Worm (Caenorhabditis elegans) whole organism, L2 larva: ENCODE measurements around the gene C39F7.5.

Experiments
- C34F6.9 ChIP-seq: fragments of 150-350 bp; optimal IDR thresholded peaks from 2 replicates; lab custom pipeline; 2014; ENCODE audit warnings: missing biosample characterization, missing genetic modification characterization
- F13H6.1 ChIP-seq: sonication (generic microtip); optimal IDR thresholded peaks from 2 replicates; lab custom pipeline; 2016; ENCODE audit warnings: missing genetic modification characterization, missing compliant biosample characterization
- R02D3.7 ChIP-seq: fragments of 150-350 bp; optimal IDR thresholded peaks from 2 replicates; lab custom pipeline; 2014; ENCODE audit warnings: missing biosample characterization, missing genetic modification characterization
- Y55F3AM.14 ChIP-seq: fragments of 200-800 bp; sonication (Bioruptor generic); optimal IDR thresholded peaks from 2 replicates; lab custom pipeline; 2018; ENCODE audit warnings: mild to moderate bottlenecking, missing genetic modification characterization, missing compliant biosample characterization
- ZK546.5 ChIP-seq: sonication (generic microtip); optimal IDR thresholded peaks from 2 replicates; lab custom pipeline; 2017; ENCODE audit warnings: missing biosample characterization, missing genetic modification characterization
- alr-1 ChIP-seq: fragments of 150-350 bp; optimal IDR thresholded peaks from 2 replicates; lab custom pipeline; 2014; ENCODE audit warnings: missing biosample characterization, missing genetic modification characterization
- aly-2 ChIP-seq: fragments of 150-350 bp; optimal IDR thresholded peaks from 2 replicates; lab custom pipeline; 2014; ENCODE audit warnings: missing biosample characterization, missing genetic modification characterization
- ama-1 ChIP-seq: fragments of 150-350 bp; optimal IDR thresholded peaks from 2 replicates; lab custom pipeline; 2018; ENCODE audit warnings: inconsistent platforms
- blmp-1 ChIP-seq: sonication (generic microtip); optimal IDR thresholded peaks from 2 replicates; lab custom pipeline; 2017; ENCODE audit warnings: missing genetic modification characterization, mild to moderate bottlenecking, missing compliant biosample characterization, antibody characterized with exemption, moderate library complexity; ENCODE audit not compliant: insufficient read depth
- ceh-16 ChIP-seq: fragments of 150-350 bp; optimal IDR thresholded peaks from 2 replicates; lab custom pipeline; 2014; ENCODE audit warnings: missing biosample characterization, missing genetic modification characterization
- ceh-82 ChIP-seq: fragments of 150-350 bp; optimal IDR thresholded peaks from 2 replicates; lab custom pipeline; 2014; ENCODE audit warnings: missing biosample characterization, missing genetic modification characterization
- crh-2 ChIP-seq: sonication (generic microtip); optimal IDR thresholded peaks from 2 replicates; lab custom pipeline; 2017; ENCODE audit warnings: missing biosample characterization, missing genetic modification characterization
- dmd-4 ChIP-seq: sonication (generic microtip); optimal IDR thresholded peaks from 2 replicates; lab custom pipeline; 2017; ENCODE audit warnings: missing biosample characterization, missing genetic modification characterization
- egl-27 ChIP-seq: sonication (generic microtip); optimal IDR thresholded peaks from 3 replicates; lab custom pipeline; 2017; ENCODE audit warnings: missing biosample characterization, missing genetic modification reagents, missing genetic modification characterization
- elt-1 ChIP-seq: fragments of 150-350 bp; optimal IDR thresholded peaks from 2 replicates; lab custom pipeline; 2014; ENCODE audit warnings: missing biosample characterization, missing genetic modification characterization
- elt-3 ChIP-seq: sonication (generic microtip); optimal IDR thresholded peaks from 2 replicates; lab custom pipeline; 2017; ENCODE audit warnings: missing biosample characterization, missing genetic modification characterization
- fos-1 ChIP-seq: fragments of 150-350 bp; optimal IDR thresholded peaks from 2 replicates; lab custom pipeline; 2014; ENCODE audit warnings: missing biosample characterization, missing genetic modification characterization
- gmeb-1 ChIP-seq: fragments of 150-350 bp; optimal IDR thresholded peaks from 2 replicates; lab custom pipeline; 2014; ENCODE audit warnings: missing biosample characterization, missing genetic modification characterization
- lin-11 ChIP-seq: fragments of 150-350 bp; sonication (generic microtip); optimal IDR thresholded peaks from 2 replicates; lab custom pipeline; 2014; ENCODE audit warnings: missing biosample characterization, missing genetic modification characterization, inconsistent platforms, mixed read lengths
- lin-13 ChIP-seq: fragments of 150-350 bp; optimal IDR thresholded peaks from 2 replicates; lab custom pipeline; 2014; ENCODE audit warnings: missing biosample characterization, missing genetic modification reagents, missing genetic modification characterization
- lin-39 ChIP-seq: fragments of 150-350 bp; optimal IDR thresholded peaks from 2 replicates; lab custom pipeline; 2014; ENCODE audit warnings: missing biosample characterization, missing genetic modification reagents, missing genetic modification characterization
- lsy-2 ChIP-seq, 2 experiments: fragments of 150-350 bp in 1 of 2; sonication (generic microtip) in 1 of 2; optimal IDR thresholded peaks; 2 replicates each; lab custom pipeline; 2014 to 2017; ENCODE audit warnings: missing biosample characterization in 2 of 2, missing genetic modification characterization in 2 of 2
- mab-5 ChIP-seq: fragments of 150-350 bp; optimal IDR thresholded peaks from 2 replicates; lab custom pipeline; 2014; ENCODE audit warnings: missing biosample characterization, missing genetic modification characterization
- mbf-1 ChIP-seq: sonication (generic microtip); optimal IDR thresholded peaks from 2 replicates; lab custom pipeline; 2017; ENCODE audit warnings: missing biosample characterization, missing genetic modification characterization
- mdl-1 ChIP-seq, 2 experiments: fragments of 150-350 bp in 1 of 2; sonication (generic microtip) in 1 of 2; optimal IDR thresholded peaks; 2 replicates each; lab custom pipeline; 2017; ENCODE audit warnings: missing biosample characterization in 2 of 2, missing genetic modification characterization in 2 of 2
- nhr-10 ChIP-seq: sonication (generic microtip); optimal IDR thresholded peaks from 2 replicates; lab custom pipeline; 2017; ENCODE audit warnings: missing biosample characterization, missing genetic modification characterization
- nhr-11 ChIP-seq: fragments of 150-350 bp; optimal IDR thresholded peaks from 2 replicates; lab custom pipeline; 2014; ENCODE audit warnings: missing biosample characterization, missing genetic modification characterization
- nhr-12 ChIP-seq: fragments of 150-350 bp; optimal IDR thresholded peaks from 2 replicates; lab custom pipeline; 2014; ENCODE audit warnings: missing biosample characterization, missing genetic modification characterization
- nhr-129 ChIP-seq: fragments of 150-350 bp; optimal IDR thresholded peaks from 2 replicates; lab custom pipeline; 2014; ENCODE audit warnings: missing biosample characterization, missing genetic modification characterization
- nhr-21 ChIP-seq: fragments of 150-350 bp; optimal IDR thresholded peaks from 2 replicates; lab custom pipeline; 2014; ENCODE audit warnings: missing biosample characterization, missing genetic modification characterization
- nhr-23 ChIP-seq: fragments of 150-350 bp; optimal IDR thresholded peaks from 2 replicates; lab custom pipeline; 2014; ENCODE audit warnings: missing biosample characterization, missing genetic modification reagents, missing genetic modification characterization
- nhr-237 ChIP-seq: fragments of 150-350 bp; optimal IDR thresholded peaks from 2 replicates; lab custom pipeline; 2014; ENCODE audit warnings: missing biosample characterization, missing genetic modification characterization
- nhr-25 ChIP-seq: fragments of 150-350 bp; sonication (generic microtip); optimal IDR thresholded peaks from 3 replicates; lab custom pipeline; 2014; ENCODE audit warnings: missing biosample characterization, missing genetic modification characterization
- nhr-6 ChIP-seq: fragments of 150-350 bp; optimal IDR thresholded peaks from 2 replicates; lab custom pipeline; 2014; ENCODE audit warnings: missing biosample characterization, missing genetic modification characterization
- nhr-77 ChIP-seq: fragments of 150-350 bp; optimal IDR thresholded peaks from 2 replicates; lab custom pipeline; 2014; ENCODE audit warnings: missing biosample characterization, missing genetic modification characterization
- peb-1 ChIP-seq: fragments of 150-350 bp; optimal IDR thresholded peaks from 2 replicates; lab custom pipeline; 2014; ENCODE audit warnings: missing biosample characterization, missing genetic modification characterization
- sem-4 ChIP-seq: fragments of 150-350 bp; optimal IDR thresholded peaks from 2 replicates; lab custom pipeline; 2014; ENCODE audit warnings: missing biosample characterization, missing genetic modification reagents, missing genetic modification characterization
- skn-1 ChIP-seq: sonication (generic microtip); optimal IDR thresholded peaks from 2 replicates; lab custom pipeline; 2017; ENCODE audit warnings: missing biosample characterization, missing genetic modification characterization
- sma-3 ChIP-seq: sonication (generic microtip); optimal IDR thresholded peaks from 2 replicates; lab custom pipeline; 2016; ENCODE audit warnings: missing genetic modification reagents, missing genetic modification characterization, missing compliant biosample characterization
- sma-9 ChIP-seq, 2 experiments: fragments of 150-350 bp in 1 of 2; sonication (generic microtip) in 1 of 2; optimal IDR thresholded peaks; 2 replicates each; lab custom pipeline; 2014 to 2016; ENCODE audit warnings: missing genetic modification characterization in 2 of 2, mild to moderate bottlenecking in 1 of 2, missing biosample characterization in 1 of 2, missing compliant biosample characterization in 1 of 2, missing genetic modification reagents in 1 of 2, moderate library complexity in 1 of 2
- snpc-4 ChIP-seq: fragments of 150-350 bp; optimal IDR thresholded peaks from 2 replicates; lab custom pipeline; 2014; ENCODE audit warnings: missing biosample characterization, missing genetic modification characterization
- unc-39 ChIP-seq: fragments of 150-350 bp; optimal IDR thresholded peaks from 2 replicates; lab custom pipeline; 2014; ENCODE audit warnings: missing biosample characterization, missing genetic modification characterization
- unc-55 ChIP-seq: fragments of 150-350 bp; sonication (generic microtip); optimal IDR thresholded peaks from 3 replicates; lab custom pipeline; 2014; ENCODE audit warnings: missing biosample characterization, missing genetic modification reagents, missing genetic modification characterization
- unc-62 ChIP-seq: fragments of 150-350 bp; optimal IDR thresholded peaks from 2 replicates; lab custom pipeline; 2014; ENCODE audit warnings: missing biosample characterization, missing genetic modification reagents, missing genetic modification characterization
- zag-1 ChIP-seq: fragments of 150-350 bp; optimal IDR thresholded peaks from 2 replicates; lab custom pipeline; 2014; ENCODE audit warnings: missing biosample characterization, missing genetic modification characterization
- ztf-1 ChIP-seq: fragments of 200-800 bp; sonication (Bioruptor generic); conservative IDR thresholded peaks from 2 replicates; pipeline ENCODE4 v1.3.6; 2022; ENCODE audit warnings: missing genetic modification characterization, missing compliant biosample characterization
- ztf-11 ChIP-seq: sonication (generic microtip); optimal IDR thresholded peaks from 2 replicates; lab custom pipeline; 2017; ENCODE audit warnings: missing biosample characterization, missing genetic modification characterization
- ztf-4 ChIP-seq: fragments of 150-350 bp; optimal IDR thresholded peaks from 2 replicates; lab custom pipeline; 2014; ENCODE audit warnings: missing biosample characterization, missing genetic modification characterization

Gene C39F7.5

ce11 chrV:1263939-1264823 is at the start of gene C39F7.5, which contains the start of gene rab-1:
Gene C39F7.5 (plus strand): TSS chrV:1264773.
Gene rab-1 (minus strand): TSS chrV:1263989.
- TF ChIP-seq blmp-1 (tag; lab: Kevin White, UChicago) (no peak), mdl-1 (tag; optimal IDR thresholded peaks at IDR 0.05; lab: Kevin White, UChicago) (no peak), sem-4 (tag; lab: Kevin White, UChicago) (peak; percentile 36), mab-5 (no peak), gmeb-1 (tag; lab: Kevin White, UChicago) (peak; percentile 50), nhr-129 (tag; lab: Kevin White, UChicago) (peak; percentile 31), sma-9 (GFP tag; optimal IDR thresholded peaks at IDR 0.05; lab: Kevin White, UChicago) (peak; percentile 18), sma-9 (tag; optimal IDR thresholded peaks at IDR 0.05; lab: Kevin White, UChicago) (no peak), ztf-4 (tag; lab: Kevin White, UChicago) (no peak), skn-1 (tag; lab: Kevin White, UChicago) (no peak), nhr-11 (no peak), nhr-25 (tag; lab: Kevin White, UChicago) (peak; percentile 27), nhr-77 (tag; lab: Kevin White, UChicago) (no peak), aly-2 (no peak), lsy-2 (tag; optimal IDR thresholded peaks at IDR 0.05; lab: Kevin White, UChicago) (peak in 1 of 2 experiments; percentile 65), nhr-10 (tag; lab: Kevin White, UChicago) (no peak), nhr-12 (tag; lab: Kevin White, UChicago) (no peak), unc-39 (tag; lab: Kevin White, UChicago) (no peak), unc-55 (GFP tag; lab: Kevin White, UChicago) (peak; percentile 75), elt-3 (tag; lab: Kevin White, UChicago) (no peak), ZK546.5 (tag; lab: Kevin White, UChicago) (no peak), C34F6.9 (tag; lab: Kevin White, UChicago) (peak; percentile 83), dmd-4 (no peak), ceh-16 (tag; lab: Kevin White, UChicago) (no peak), F13H6.1 (tag; lab: Kevin White, UChicago) (peak; percentile 4), nhr-6 (no peak), lin-39 (tag; lab: Kevin White, UChicago) (no peak), nhr-21 (no peak), mbf-1 (tag; lab: Kevin White, UChicago) (no peak), lin-13 (GFP tag; lab: Kevin White, UChicago) (peak; percentile 64), nhr-237 (tag; lab: Kevin White, UChicago) (no peak), snpc-4 (tag; lab: Kevin White, UChicago) (peak; percentile 18), unc-62 (GFP tag; lab: Kevin White, UChicago) (no peak), ceh-82 (tag; lab: Kevin White, UChicago) (no peak), alr-1 (tag; lab: Kevin White, UChicago) (no peak), peb-1 (tag; lab: Kevin White, UChicago) (no peak), fos-1 (peak; percentile 57), ztf-1 (GFP tag; lab: Robert Waterston, UW) (no peak), crh-2 (tag; lab: Kevin White, UChicago) (peak; percentile 98), zag-1 (tag; lab: Kevin White, UChicago) (no peak), ztf-11 (no peak), Y55F3AM.14 (GFP tag; lab: Kevin White, UChicago) (no peak), elt-1 (tag; lab: Kevin White, UChicago) (no peak), ama-1 (peak; percentile 1), egl-27 (tag; lab: Kevin White, UChicago) (no peak), lin-11 (peak; percentile 55), nhr-23 (tag; lab: Kevin White, UChicago) (no peak), sma-3 (GFP tag; lab: Kevin White, UChicago) (peak; percentile 39), R02D3.7 (tag; lab: Kevin White, UChicago) (no peak)
